Worm (Caenorhabditis elegans): ENCODE measurements around the gene lido-13.

- TF ChIP-seq zag-1 (tag; optimal IDR thresholded peaks at IDR 0.05) (no peak), hlh-11 (tag; optimal IDR thresholded peaks at IDR 0.05) (no peak), zip-2 (tag; optimal IDR thresholded peaks at IDR 0.05) (no peak), ama-1 (optimal IDR thresholded peaks at IDR 0.05) (no peak), lin-15B (tag; optimal IDR thresholded peaks at IDR 0.05) (no peak), daf-19 (GFP tag; conservative IDR thresholded peaks at IDR 0.05) (no peak), hmg-1.1 (GFP tag; IDR thresholded peaks at IDR 0.05) (no peak), lir-3 (tag; optimal IDR thresholded peaks at IDR 0.05) (no peak), nhr-28 (tag; optimal IDR thresholded peaks at IDR 0.05) (no peak), saeg-2 (GFP tag; IDR thresholded peaks at IDR 0.05) (no peak), dve-1 (tag; optimal IDR thresholded peaks at IDR 0.05; ENCODE audit: insufficient read depth) (no peak), aly-2 (tag; optimal IDR thresholded peaks at IDR 0.05) (no peak), lin-29 (GFP tag; IDR thresholded peaks at IDR 0.05) (no peak)
Measured at ce11 chrII:3048378-3048777, 5.7 kb downstream of the lido-13 start, which contains the start of gene sri-28.

Data from whole organism, L4 larva.